Fruit fly (Drosophila melanogaster): ENCODE results near the gene CG6980.

Gene CG6980

DNA sequence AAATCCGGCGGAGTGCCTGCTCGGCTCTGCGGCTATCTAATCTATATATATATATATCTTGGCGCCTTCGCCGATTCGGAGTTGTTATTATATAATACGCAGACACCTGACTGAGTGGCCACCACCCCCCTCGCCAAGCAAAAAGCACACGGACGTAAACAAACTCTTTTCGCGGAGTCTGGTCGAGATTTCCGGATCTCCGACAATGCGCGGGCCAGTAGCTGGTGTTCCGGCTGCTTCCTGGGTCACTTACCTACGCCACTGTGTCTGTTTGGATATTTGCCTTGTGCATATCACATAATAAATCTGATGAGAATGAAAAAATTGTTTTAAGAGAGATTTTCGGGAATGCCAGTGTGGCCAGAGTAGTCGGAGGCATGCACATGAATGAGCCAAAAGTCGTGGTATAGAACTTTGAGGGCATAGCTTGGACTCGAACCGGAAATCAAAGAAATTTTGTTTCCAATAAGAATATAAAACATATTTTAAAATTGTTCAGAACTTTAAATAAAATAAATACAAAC lies 20.3 kb upstream of the CG6980 start, which contains the start of gene CG5805 (continued):
- TF ChIP-seq N (GFP tag; optimal IDR thresholded peaks at IDR 0.05), result no peak
- no peak for TF ChIP-seq GATAd (GFP tag; optimal IDR thresholded peaks at IDR 0.05)
- no peak for TF ChIP-seq lola (GFP tag; optimal IDR thresholded peaks at IDR 0.05)
- TF ChIP-seq brk (GFP tag; optimal IDR thresholded peaks at IDR 0.05), result no peak
- no peak for TF ChIP-seq Hr78 (GFP tag; optimal IDR thresholded peaks at IDR 0.05)

DNA sequence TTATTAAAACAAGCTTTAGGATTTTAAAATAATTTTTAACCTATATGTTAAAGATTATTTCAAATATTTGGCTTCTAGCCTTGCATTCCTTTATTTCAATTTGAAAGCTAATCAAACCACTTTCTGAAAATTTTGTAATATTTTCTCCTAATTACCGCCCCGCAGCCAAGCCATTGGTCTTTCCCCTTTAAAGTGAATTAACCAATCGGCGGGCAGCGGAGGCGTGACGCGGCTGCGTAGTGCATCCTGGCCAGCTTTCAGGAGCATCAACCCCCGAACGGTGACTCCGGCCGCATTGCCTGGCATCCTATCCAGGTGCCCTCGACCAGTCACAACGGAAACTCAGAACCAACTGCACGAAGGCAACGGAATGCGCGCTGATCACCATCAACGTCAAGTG lies 19.7 kb upstream of the CG6980 start, which contains the start of gene Ets96B:
Gene Ets96B (plus strand): TSS at position 321 of the 400 bp plus-strand sequence.
- TF ChIP-seq Hr83 (GFP tag; optimal IDR thresholded peaks at IDR 0.05; ENCODE audit: poor library complexity, severe bottlenecking) (no peak), rgr (GFP tag; optimal IDR thresholded peaks at IDR 0.05) (no peak), dsf (GFP tag; optimal IDR thresholded peaks at IDR 0.05; ENCODE audit: borderline replicate concordance) (no peak), pan (optimal IDR thresholded peaks at IDR 0.05) (no peak)

DNA sequence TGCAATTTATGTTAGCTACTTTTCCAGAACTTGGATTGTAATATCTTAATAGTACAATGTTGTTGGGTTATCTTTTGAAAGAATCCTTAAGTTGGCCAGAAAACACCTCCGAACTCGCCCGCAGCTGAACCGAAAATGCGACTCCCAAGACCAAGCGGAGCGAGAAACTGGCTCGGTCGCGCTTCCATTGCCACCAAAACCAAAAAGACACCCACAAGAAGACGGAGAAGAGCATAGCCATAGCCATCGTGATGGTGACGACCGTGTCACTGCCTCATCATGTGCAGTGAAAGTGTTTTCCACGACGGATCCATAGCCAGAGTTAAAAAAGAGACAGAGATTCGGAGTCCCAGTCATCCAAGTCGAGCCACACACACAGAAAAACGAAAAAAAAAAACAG lies 17.4 kb upstream of the CG6980 start, which contains the start of gene CG13634:
Gene CG13634 (minus strand): TSS at position 101 of the 400 bp plus-strand sequence.
- no peak for TF ChIP-seq lola (GFP tag; optimal IDR thresholded peaks at IDR 0.05)
- TF ChIP-seq h (GFP tag; optimal IDR thresholded peaks at IDR 0.05), result no peak
- TF ChIP-seq Dfd (GFP tag; optimal IDR thresholded peaks at IDR 0.05), result no peak
- TF ChIP-seq woc (GFP tag; optimal IDR thresholded peaks at IDR 0.05), result no peak
- no peak for TF ChIP-seq dmrt93B (GFP tag; optimal IDR thresholded peaks at IDR 0.05)
- TF ChIP-seq Abd-B (GFP tag; optimal IDR thresholded peaks at IDR 0.05), result no peak

DNA sequence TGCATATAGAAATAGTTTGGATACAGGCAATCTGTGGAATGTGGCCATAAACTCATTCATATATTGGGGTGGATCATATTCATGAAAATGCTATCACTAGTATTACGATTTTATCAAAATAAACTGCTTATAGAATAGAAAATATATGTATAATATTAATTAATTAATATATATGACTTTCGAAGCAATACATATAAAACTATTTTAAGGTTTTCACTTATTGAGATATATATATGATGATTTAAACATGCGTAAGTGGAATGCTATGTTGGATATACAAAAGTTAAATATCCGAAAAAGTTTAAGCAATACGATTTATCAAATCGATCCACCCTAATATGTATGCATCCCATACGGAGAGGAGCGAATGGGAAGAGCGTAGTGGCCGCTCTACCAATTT lies 8.8 kb upstream of the CG6980 start:
- no peak for TF ChIP-seq Hr78 (GFP tag; optimal IDR thresholded peaks at IDR 0.05)
- TF ChIP-seq br (GFP tag; optimal IDR thresholded peaks at IDR 0.05), result no peak
- no peak for TF ChIP-seq Hnf4 (GFP tag; optimal IDR thresholded peaks at IDR 0.05)
- TF ChIP-seq Hr83 (GFP tag; optimal IDR thresholded peaks at IDR 0.05; ENCODE audit: poor library complexity, severe bottlenecking), result no peak
- no peak for TF ChIP-seq CrebA (GFP tag; optimal IDR thresholded peaks at IDR 0.05; ENCODE audit: borderline replicate concordance)
- no peak for TF ChIP-seq Dfd (GFP tag; optimal IDR thresholded peaks at IDR 0.05)
- TF ChIP-seq usp (GFP tag; optimal IDR thresholded peaks at IDR 0.05), result no peak
- TF ChIP-seq woc (GFP tag; optimal IDR thresholded peaks at IDR 0.05), result no peak
- no peak for TF ChIP-seq dsf (GFP tag; optimal IDR thresholded peaks at IDR 0.05; ENCODE audit: borderline replicate concordance)
- no peak for TF ChIP-seq jim (GFP tag; optimal IDR thresholded peaks at IDR 0.05)
- no peak for TF ChIP-seq foxo (GFP tag; optimal IDR thresholded peaks at IDR 0.05)
- TF ChIP-seq lola (GFP tag; optimal IDR thresholded peaks at IDR 0.05), result no peak
- TF ChIP-seq psq (GFP tag; optimal IDR thresholded peaks at IDR 0.05), result no peak
- TF ChIP-seq CG9705 (GFP tag; optimal IDR thresholded peaks at IDR 0.05), result no peak
- no peak for TF ChIP-seq Dif (GFP tag; optimal IDR thresholded peaks at IDR 0.05; ENCODE audit: partially characterized antibody)

DNA sequence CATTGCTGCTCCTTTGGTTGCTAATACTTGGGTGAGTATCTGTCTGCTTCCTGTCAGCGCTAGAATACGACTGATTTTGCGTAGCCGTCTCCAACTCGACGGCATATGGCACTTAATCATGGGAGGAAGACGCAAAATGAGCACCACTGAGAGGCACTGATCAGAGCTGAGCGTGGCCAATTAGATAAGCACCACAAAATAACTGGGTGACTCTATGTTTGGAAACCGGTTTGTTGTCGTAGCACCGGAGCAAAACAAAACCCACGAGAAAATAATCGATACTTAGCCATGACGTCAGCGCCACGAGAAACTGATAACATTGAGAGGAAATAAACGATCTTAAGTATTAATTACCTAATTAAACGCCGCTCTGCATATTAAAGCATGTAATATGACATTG lies 7.9 kb upstream of the CG6980 start, which contains the start of gene Ude:
Gene Ude (minus strand): TSS at position 166 of the 400 bp plus-strand sequence.
- TF ChIP-seq Hr78 (GFP tag; optimal IDR thresholded peaks at IDR 0.05) (no peak), Hnf4 (GFP tag; optimal IDR thresholded peaks at IDR 0.05) (no peak), dl (GFP tag; optimal IDR thresholded peaks at IDR 0.05; ENCODE audit: insufficient read depth in 1 of 2, partially characterized antibody in 2 of 2) (peak in 1 of 2 experiments; percentile 44), Dif (GFP tag; optimal IDR thresholded peaks at IDR 0.05; ENCODE audit: partially characterized antibody) (peak; percentile 65), Jra (GFP tag; optimal IDR thresholded peaks at IDR 0.05) (no peak), psq (GFP tag; optimal IDR thresholded peaks at IDR 0.05) (peak; percentile 11), usp (GFP tag; optimal IDR thresholded peaks at IDR 0.05) (no peak), Vsx2 (GFP tag; optimal IDR thresholded peaks at IDR 0.05; ENCODE audit: partially characterized antibody) (peak; percentile 59), CrebA (GFP tag; optimal IDR thresholded peaks at IDR 0.05; ENCODE audit: borderline replicate concordance) (no peak), rgr (GFP tag; optimal IDR thresholded peaks at IDR 0.05) (no peak), Dfd (GFP tag; optimal IDR thresholded peaks at IDR 0.05) (no peak), pan (optimal IDR thresholded peaks at IDR 0.05) (no peak), woc (GFP tag; optimal IDR thresholded peaks at IDR 0.05) (no peak), Sp1 (GFP tag; optimal IDR thresholded peaks at IDR 0.05) (no peak)

DNA sequence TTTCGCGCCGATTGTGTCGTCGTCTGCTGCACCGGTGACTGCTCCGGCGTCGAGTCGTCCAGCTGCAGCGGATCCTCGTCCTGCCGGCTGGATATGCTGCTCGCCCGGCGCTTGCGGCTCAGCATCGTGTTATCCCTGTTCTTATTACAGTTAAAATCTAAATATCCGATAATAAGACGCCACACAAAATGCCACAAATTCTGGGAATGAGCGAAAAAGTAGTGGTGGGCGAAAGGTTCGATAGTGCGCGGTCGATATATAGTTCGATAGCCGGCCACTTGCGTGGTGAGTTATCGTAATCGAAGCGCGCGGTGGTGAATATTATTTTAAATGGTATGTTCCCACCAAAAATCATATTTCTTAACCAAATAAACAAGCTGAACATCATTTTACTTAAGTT lies 2.4 kb upstream of the CG6980 start, which contains the start of gene polybromo:
Gene polybromo (minus strand): TSS at position 212 of the 400 bp plus-strand sequence.
- TF ChIP-seq Mio (GFP tag; optimal IDR thresholded peaks at IDR 0.05) (no peak), Myc (optimal IDR thresholded peaks at IDR 0.05) (peak; percentile 72)
